Fruit fly (Drosophila melanogaster): ENCODE results near the gene CG14693.

CG14693 gene

DNA sequence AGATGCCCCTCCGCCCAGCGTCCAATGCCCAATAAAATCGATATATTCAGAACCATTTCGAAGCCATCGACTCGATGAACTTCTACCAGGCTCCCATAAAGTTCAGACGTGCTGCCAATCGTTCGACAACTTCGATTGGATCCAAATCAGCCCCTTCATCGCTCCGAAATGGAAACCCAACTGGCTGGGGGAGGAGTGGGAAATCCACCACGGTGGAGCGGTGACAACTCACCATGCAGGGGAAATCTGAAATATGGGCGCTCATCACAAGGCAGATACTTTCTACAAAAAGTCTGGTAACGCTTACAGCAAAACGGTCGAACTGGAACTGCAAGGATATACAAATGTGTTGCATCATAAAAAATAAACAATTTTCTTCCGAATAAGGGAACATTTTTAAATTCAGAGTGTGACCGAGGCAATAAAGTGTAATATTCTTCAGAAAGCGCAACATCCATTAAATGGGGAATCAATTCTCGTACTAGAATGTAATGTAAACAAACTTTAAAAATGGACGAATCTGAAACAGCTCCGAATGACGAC lies 37.5 kb upstream of the CG14693 start, which contains the start of gene CG4565 (continued):
- TF ChIP-seq ap (GFP tag; IDR thresholded peaks at IDR 0.05) (no peak), sens (GFP tag) (peak; percentile 13), CG32772 (GFP tag; IDR thresholded peaks at IDR 0.05) (no peak), Rfx (GFP tag; IDR thresholded peaks at IDR 0.05) (no peak), seq (GFP tag; IDR thresholded peaks at IDR 0.05) (no peak), CG10979 (tag; optimal IDR thresholded peaks at IDR 0.05) (peak; percentile 13), row (GFP tag; IDR thresholded peaks at IDR 0.05) (no peak; the same call in 2 of the 3 replicates), zfh2 (GFP tag; optimal IDR thresholded peaks at IDR 0.05) (no peak), CG6272 (GFP tag; IDR thresholded peaks at IDR 0.05) (no peak), danr (GFP tag; IDR thresholded peaks at IDR 0.05) (no peak), CG30403 (GFP tag; optimal IDR thresholded peaks at IDR 0.05) (no peak), cg (GFP tag; optimal IDR thresholded peaks at IDR 0.05) (no peak), lab (GFP tag; optimal IDR thresholded peaks at IDR 0.05) (no peak), CG32767 (GFP tag; IDR thresholded peaks at IDR 0.05) (no peak), stc (GFP tag; IDR thresholded peaks at IDR 0.05) (no peak), Doc3 (GFP tag; IDR thresholded peaks at IDR 0.05; ENCODE audit: partially characterized antibody) (no peak; the same call in 2 of the 3 replicates), slbo (GFP tag; IDR thresholded peaks at IDR 0.05) (no peak), CG1024 (GFP tag; IDR thresholded peaks at IDR 0.05) (no peak), Ptx1 (GFP tag; IDR thresholded peaks at IDR 0.05) (no peak), shn (GFP tag; optimal IDR thresholded peaks at IDR 0.05) (no peak), sima (GFP tag; optimal IDR thresholded peaks at IDR 0.05) (no peak), kni (GFP tag; optimal IDR thresholded peaks at IDR 0.05) (peak; percentile 49), jing (GFP tag; optimal IDR thresholded peaks at IDR 0.05) (no peak), gcm2 (GFP tag; optimal IDR thresholded peaks at IDR 0.05) (no peak), CG12236 (GFP tag; optimal IDR thresholded peaks at IDR 0.05) (no peak), CG6254 (GFP tag; optimal IDR thresholded peaks at IDR 0.05) (no peak), CG43689 (GFP tag; IDR thresholded peaks at IDR 0.05) (no peak), Dip3 (GFP tag; optimal IDR thresholded peaks at IDR 0.05) (no peak), CG10321 (GFP tag; IDR thresholded peaks at IDR 0.05) (no peak), Fer1 (GFP tag; optimal IDR thresholded peaks at IDR 0.05) (peak; percentile 42), CG7745 (tag; optimal IDR thresholded peaks at IDR 0.05) (no peak), CG9609 (GFP tag; optimal IDR thresholded peaks at IDR 0.05) (no peak), eyg (GFP tag; optimal IDR thresholded peaks at IDR 0.05) (no peak), dan (GFP tag; IDR thresholded peaks at IDR 0.05) (no peak), CG11696 (GFP tag; IDR thresholded peaks at IDR 0.05) (no peak), lbe (GFP tag; optimal IDR thresholded peaks at IDR 0.05) (no peak), CG8388 (GFP tag; optimal IDR thresholded peaks at IDR 0.05) (no peak), CG4424 (GFP tag; optimal IDR thresholded peaks at IDR 0.05) (no peak), ttk (GFP tag; IDR thresholded peaks at IDR 0.05) (no peak; the same call in 1 of the 2 replicates), esg (GFP tag; conservative IDR thresholded peaks at IDR 0.05) (no peak), sc (optimal IDR thresholded peaks at IDR 0.05) (no peak), sc (GFP tag; optimal IDR thresholded peaks at IDR 0.05) (no peak), Dbx (GFP tag; IDR thresholded peaks at IDR 0.05) (no peak), CG9215 (GFP tag; IDR thresholded peaks at IDR 0.05) (no peak), h (optimal IDR thresholded peaks at IDR 0.05) (no peak), vnd (GFP tag; IDR thresholded peaks at IDR 0.05; ENCODE audit: partially characterized antibody) (0 out of 3 replicates have a peak, but pooled peaks have one; percentile 31), Sin3A (optimal IDR thresholded peaks at IDR 0.05) (no peak), pnt (GFP tag; optimal IDR thresholded peaks at IDR 0.05) (no peak), H2.0 (GFP tag; IDR thresholded peaks at IDR 0.05) (no peak), CG14014 (GFP tag; IDR thresholded peaks at IDR 0.05) (no peak), CG9932 (GFP tag; IDR thresholded peaks at IDR 0.05) (no peak), CG42726 (GFP tag; IDR thresholded peaks at IDR 0.05; ENCODE audit: partially characterized antibody) (0 out of 2 replicates have a peak, but pooled peaks have one; percentile 29), Camta (GFP tag; optimal IDR thresholded peaks at IDR 0.05) (no peak), gce (GFP tag; IDR thresholded peaks at IDR 0.05) (no peak)
